Worm (Caenorhabditis elegans) whole organism, mixed stage, embryonic: Measurements from ENCODE around the gene ddx-19.

Experiments used
- bed-3 ChIP-seq: fragments of 200-800 bp; sonication (Bioruptor generic); optimal IDR thresholded peaks from 3 replicates; lab custom pipeline; 2018; ENCODE audit warnings: mild to moderate bottlenecking, missing genetic modification characterization, moderate library complexity, missing compliant biosample characterization
- ceh-39 ChIP-seq: fragments of 150-350 bp; optimal IDR thresholded peaks from 2 replicates; lab custom pipeline; 2014; ENCODE audit warnings: missing biosample characterization, missing genetic modification characterization
- ces-1 ChIP-seq: fragments of 150-350 bp; optimal IDR thresholded peaks from 2 replicates; lab custom pipeline; 2014; ENCODE audit warnings: missing biosample characterization, missing genetic modification reagents, missing genetic modification characterization
- cnd-1 ChIP-seq: fragments of 200-800 bp; sonication (Bioruptor generic); optimal IDR thresholded peaks from 2 replicates; lab custom pipeline; 2018; ENCODE audit warnings: mild to moderate bottlenecking, missing genetic modification characterization, missing compliant biosample characterization
- flh-1 ChIP-seq: fragments of 200-800 bp; sonication (Bioruptor generic); optimal IDR thresholded peaks from 2 replicates; lab custom pipeline; 2018; ENCODE audit warnings: mild to moderate bottlenecking, missing genetic modification characterization, moderate library complexity, missing compliant biosample characterization
- hlh-1 ChIP-seq: fragments of 150-350 bp; optimal IDR thresholded peaks from 2 replicates; lab custom pipeline; 2014; ENCODE audit warnings: missing biosample characterization, missing genetic modification reagents, missing genetic modification characterization
- lin-13 ChIP-seq: fragments of 150-350 bp; optimal IDR thresholded peaks from 2 replicates; lab custom pipeline; 2014; ENCODE audit warnings: missing biosample characterization, missing genetic modification characterization
- lsy-2 ChIP-seq: fragments of 150-350 bp; optimal IDR thresholded peaks from 2 replicates; lab custom pipeline; 2014; ENCODE audit warnings: missing biosample characterization, missing genetic modification characterization
- mab-5 ChIP-seq: fragments of 150-350 bp; optimal IDR thresholded peaks from 2 replicates; lab custom pipeline; 2014; ENCODE audit warnings: missing biosample characterization, missing genetic modification characterization
- mls-2 ChIP-seq: sonication (generic microtip); optimal IDR thresholded peaks from 2 replicates; lab custom pipeline; 2016; ENCODE audit warnings: mild to moderate bottlenecking, missing genetic modification characterization, moderate library complexity, missing compliant biosample characterization
- nhr-12 ChIP-seq: fragments of 150-350 bp; optimal IDR thresholded peaks from 2 replicates; lab custom pipeline; 2014; ENCODE audit warnings: missing biosample characterization, missing genetic modification characterization
- nhr-2 ChIP-seq: fragments of 150-350 bp; optimal IDR thresholded peaks from 2 replicates; lab custom pipeline; 2014; ENCODE audit warnings: missing biosample characterization, missing genetic modification characterization
- nhr-237 ChIP-seq: fragments of 150-350 bp; optimal IDR thresholded peaks from 2 replicates; lab custom pipeline; 2014; ENCODE audit warnings: missing biosample characterization, missing genetic modification characterization
- nhr-28 ChIP-seq: fragments of 150-350 bp; optimal IDR thresholded peaks from 2 replicates; lab custom pipeline; 2014; ENCODE audit warnings: missing biosample characterization, missing genetic modification characterization
- pha-4 ChIP-seq: fragments of 150-350 bp; optimal IDR thresholded peaks from 2 replicates; lab custom pipeline; 2018; ENCODE audit warnings: missing biosample characterization, missing genetic modification reagents, missing genetic modification characterization
- snpc-4 ChIP-seq: fragments of 150-350 bp; optimal IDR thresholded peaks from 2 replicates; lab custom pipeline; 2014; ENCODE audit warnings: missing biosample characterization, missing genetic modification characterization
- sptf-1 ChIP-seq: sonication (generic microtip); optimal IDR thresholded peaks from 2 replicates; lab custom pipeline; 2017; ENCODE audit warnings: mild to moderate bottlenecking, missing genetic modification characterization, moderate library complexity, missing compliant biosample characterization
- tbx-8 ChIP-seq: fragments of 200-800 bp; sonication (Bioruptor generic); optimal IDR thresholded peaks from 2 replicates; lab custom pipeline; 2018; ENCODE audit warnings: mild to moderate bottlenecking, missing genetic modification characterization, moderate library complexity, missing compliant biosample characterization
- unc-120 ChIP-seq: sonication (generic microtip); optimal IDR thresholded peaks from 2 replicates; lab custom pipeline; 2017; ENCODE audit warnings: missing genetic modification characterization, missing compliant biosample characterization; ENCODE audit not compliant: poor library complexity, severe bottlenecking
- unc-62 ChIP-seq: fragments of 150-350 bp; optimal IDR thresholded peaks from 2 replicates; lab custom pipeline; 2014; ENCODE audit warnings: missing biosample characterization, missing genetic modification reagents, missing genetic modification characterization
- zip-8 ChIP-seq: fragments of 150-350 bp; optimal IDR thresholded peaks from 2 replicates; lab custom pipeline; 2014; ENCODE audit warnings: missing biosample characterization, missing genetic modification characterization
- ztf-11 ChIP-seq: fragments of 150-350 bp; optimal IDR thresholded peaks from 2 replicates; lab custom pipeline; 2014; ENCODE audit warnings: missing biosample characterization, missing genetic modification characterization

Gene ddx-19

DNA sequence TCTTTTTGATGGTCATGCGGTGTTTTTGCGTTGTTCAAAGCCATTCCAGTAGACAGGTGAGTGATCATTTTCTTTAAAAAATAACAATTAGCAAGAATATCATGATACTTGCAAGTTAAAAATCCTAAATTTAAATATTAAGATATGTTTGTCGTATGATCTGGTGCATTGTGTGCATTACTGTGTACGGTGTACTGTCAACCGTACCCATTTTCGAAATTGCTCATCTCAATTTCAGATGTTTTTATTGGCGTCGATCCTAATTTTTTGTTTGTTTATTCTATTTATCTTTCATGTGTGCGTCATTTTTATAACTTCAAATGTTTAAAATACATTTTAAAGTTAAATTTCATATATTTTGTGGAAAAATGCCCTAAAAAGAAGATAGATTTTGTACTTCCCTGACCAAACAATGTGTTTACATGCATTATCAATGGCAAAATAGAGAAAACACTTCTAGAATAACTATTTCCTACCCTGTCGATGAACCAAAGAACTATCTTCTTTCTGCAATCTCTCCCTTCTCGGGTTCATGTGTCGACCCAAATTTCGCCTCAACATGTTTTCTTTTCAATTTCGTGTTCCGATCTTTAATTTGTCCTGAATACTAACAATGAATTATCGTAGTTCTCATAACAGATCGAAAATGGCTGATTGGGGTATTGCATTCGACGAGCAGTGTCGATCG lies at the start of gene ddx-19, which contains the start of gene T07D4.5:
TSS of gene ddx-19 (plus strand) at position 638 of the 688 bp plus-strand sequence.
TSS of gene T07D4.5 (minus strand) at position 71 of the 688 bp plus-strand sequence.
- TF ChIP-seq pha-4 (tag; lab: Kevin White, UChicago) (peak; percentile 38), ces-1 (GFP tag; lab: Kevin White, UChicago) (no peak), lsy-2 (tag; lab: Kevin White, UChicago) (peak; percentile 96)

DNA sequence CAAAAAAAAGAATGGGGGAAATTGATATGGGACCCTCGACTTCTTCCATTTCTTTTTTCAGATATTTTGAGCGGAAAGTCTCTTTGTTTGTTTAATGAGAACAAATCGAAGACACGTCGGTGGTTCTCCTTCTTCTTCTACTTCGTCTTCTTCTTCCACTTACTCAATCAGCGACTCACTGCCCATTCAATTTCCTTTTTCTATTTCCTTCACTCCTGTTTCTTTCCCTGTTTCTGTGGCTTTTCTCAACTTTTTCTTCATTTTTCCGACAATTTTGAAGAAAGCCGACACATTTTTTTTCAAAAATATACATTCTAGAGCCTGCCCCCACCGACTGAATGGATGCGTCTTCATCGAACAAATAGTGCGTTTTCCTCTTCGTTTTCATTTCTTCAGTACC lies 48.8 kb upstream of the ddx-19 start, which contains the start of gene F46C5.4:
TSS of gene F46C5.4 (plus strand) at position 222 of the 400 bp plus-strand sequence.
- TF ChIP-seq ces-1 (GFP tag; lab: Kevin White, UChicago) (peak; percentile 71), mls-2 (no peak)

DNA sequence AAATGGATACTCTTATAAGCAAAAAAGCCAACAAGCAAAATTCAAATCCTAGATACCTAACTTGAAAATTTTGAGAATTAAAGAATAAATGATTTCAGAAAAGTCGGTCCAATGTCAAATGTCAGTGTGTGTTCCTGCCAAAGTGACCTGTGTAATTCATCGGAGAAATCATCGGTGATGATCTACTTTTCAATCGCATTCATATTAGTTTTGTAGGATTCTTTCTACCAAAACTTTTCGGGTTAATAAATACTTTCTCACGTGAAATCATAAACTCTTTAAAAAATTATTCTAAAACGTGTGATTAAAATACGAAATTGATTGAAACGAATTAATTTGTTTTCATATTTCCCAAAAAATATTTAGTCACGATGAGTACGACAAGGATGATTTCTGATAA lies 45.7 kb upstream of the ddx-19 start, which contains the start of gene F46C5.7:
TSS of gene F46C5.7 (plus strand) at position 301 of the 400 bp plus-strand sequence.
- TF ChIP-seq cnd-1 (tag; lab: Kevin White, UChicago) = no peak
- no peak for TF ChIP-seq lsy-2 (tag; lab: Kevin White, UChicago)
- TF ChIP-seq ces-1 (GFP tag; lab: Kevin White, UChicago) = no peak
- TF ChIP-seq tbx-8 (GFP tag; lab: Kevin White, UChicago) = no peak
- TF ChIP-seq, all 35 proteins: peak for 0

DNA sequence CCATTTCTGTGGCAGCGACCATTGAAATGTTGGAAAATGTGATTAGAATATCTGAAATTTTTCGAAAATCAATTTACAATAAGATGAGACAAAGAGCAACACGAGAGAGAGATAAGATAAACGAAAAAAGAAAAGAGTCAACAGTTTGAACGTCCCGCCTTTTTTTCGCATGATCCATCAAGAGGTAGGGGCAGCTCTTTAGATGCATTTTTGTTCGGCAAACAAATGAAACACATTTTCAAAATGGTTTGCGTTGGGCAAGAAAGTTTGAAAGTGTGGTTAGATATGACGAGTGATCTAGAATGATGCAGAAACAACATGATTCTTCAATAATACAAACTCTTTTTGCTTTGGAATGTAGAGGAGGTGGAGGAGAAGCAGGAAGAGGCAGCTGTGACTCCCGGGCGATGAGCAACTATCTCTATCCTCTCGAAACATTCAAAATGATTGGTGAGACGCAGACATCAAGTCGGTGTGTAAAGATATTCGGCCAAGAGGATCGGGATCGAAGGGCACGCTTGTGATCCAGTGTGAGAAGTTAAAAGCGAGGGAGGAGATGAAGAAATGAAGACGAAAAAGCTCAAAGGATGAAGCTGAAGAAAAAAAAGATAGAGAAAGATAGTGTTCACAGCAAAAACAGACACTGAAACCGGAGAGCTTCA lies 40.1 kb upstream of the ddx-19 start, which contains the start of gene F46C5.6:
TSS of gene F46C5.6 (minus strand) at position 51 of the 662 bp plus-strand sequence.
- TF ChIP-seq snpc-4 (tag; lab: Kevin White, UChicago) (no peak), unc-120 (tag; lab: Kevin White, UChicago) (peak; percentile 83), mab-5 (tag; lab: Kevin White, UChicago) (no peak), ces-1 (GFP tag; lab: Kevin White, UChicago) (no peak), hlh-1 (tag; lab: Kevin White, UChicago) (peak; percentile 90), nhr-12 (no peak), unc-62 (GFP tag; lab: Kevin White, UChicago) (peak; percentile 48), flh-1 (GFP tag; lab: Kevin White, UChicago) (no peak), nhr-2 (tag; lab: Kevin White, UChicago) (no peak)
- TF ChIP-seq, all 35 proteins: peak for 3

DNA sequence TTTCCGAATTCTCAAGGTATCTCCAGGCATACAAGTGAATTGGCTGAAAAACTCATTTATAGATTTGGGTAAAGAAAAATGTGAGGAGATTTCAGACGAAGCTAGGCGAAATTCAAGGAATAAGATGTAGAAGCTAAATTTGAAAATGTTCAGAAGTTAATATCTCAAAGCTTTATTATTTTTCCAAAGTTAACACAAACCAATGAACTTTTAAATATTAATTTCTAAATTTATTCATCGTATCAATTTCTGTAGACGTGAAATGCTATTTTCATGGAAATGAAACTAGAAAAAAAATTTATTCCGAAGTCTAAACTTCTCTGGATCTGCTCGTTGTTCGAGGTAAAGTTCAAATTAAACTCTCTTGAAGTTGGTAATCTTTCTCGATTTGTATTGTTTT lies 39.4 kb upstream of the ddx-19 start, which contains the start of gene agxt-1:
TSS of gene agxt-1 (plus strand) at position 301 of the 400 bp plus-strand sequence.
- TF ChIP-seq mab-5 (tag; lab: Kevin White, UChicago) (no peak), lin-13 (tag; lab: Kevin White, UChicago) (no peak), zip-8 (tag; lab: Kevin White, UChicago) (no peak), hlh-1 (tag; lab: Kevin White, UChicago) (no peak), cnd-1 (tag; lab: Kevin White, UChicago) (no peak), sptf-1 (tag; lab: Kevin White, UChicago) (no peak), nhr-28 (tag; lab: Kevin White, UChicago) (no peak)

DNA sequence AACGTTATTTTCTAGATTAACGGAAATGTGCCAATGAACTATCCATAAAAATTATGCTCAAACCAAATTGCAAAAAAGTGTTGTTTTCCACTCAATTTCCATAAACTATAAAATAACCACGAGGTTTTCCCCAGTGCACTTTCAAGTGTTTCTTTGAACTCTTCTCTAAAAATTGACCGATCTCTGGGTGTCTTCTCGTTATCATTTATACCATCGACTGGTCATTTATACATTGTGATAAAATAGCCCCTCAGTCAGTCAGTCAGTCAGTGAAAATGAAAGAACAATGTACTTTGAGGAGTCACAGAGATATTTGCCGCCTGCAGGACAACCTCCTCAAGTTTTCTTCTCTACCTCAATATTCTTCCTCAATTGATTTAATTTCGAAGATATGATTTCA lies 38.8 kb upstream of the ddx-19 start:
- TF ChIP-seq nhr-12 (no peak), zip-8 (tag; lab: Kevin White, UChicago) (no peak)

DNA sequence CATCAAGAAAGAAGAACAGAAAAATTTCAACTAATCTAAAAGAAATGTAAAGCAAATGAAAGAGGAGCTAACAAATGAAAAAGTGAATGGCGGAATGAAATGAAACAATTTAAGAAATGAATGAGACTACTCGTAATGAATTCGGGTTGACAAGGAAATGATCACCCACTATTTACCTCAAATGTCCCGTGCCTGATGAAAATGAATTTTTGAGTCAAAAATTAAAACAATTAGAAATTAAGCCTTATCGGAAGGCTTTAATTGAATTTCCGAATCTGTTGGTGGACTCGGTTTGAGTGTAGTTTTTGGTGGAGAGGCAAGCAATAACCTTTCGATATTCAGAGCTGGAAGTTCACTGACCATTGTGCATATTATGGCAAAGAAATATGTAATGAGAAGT lies 35.7 kb upstream of the ddx-19 start:
- TF ChIP-seq ztf-11 (tag; lab: Kevin White, UChicago) (no peak), ces-1 (GFP tag; lab: Kevin White, UChicago) (no peak), bed-3 (GFP tag; lab: Kevin White, UChicago) (no peak), sptf-1 (tag; lab: Kevin White, UChicago) (no peak), mab-5 (tag; lab: Kevin White, UChicago) (no peak), lsy-2 (tag; lab: Kevin White, UChicago) (no peak), nhr-237 (tag; lab: Kevin White, UChicago) (no peak), cnd-1 (tag; lab: Kevin White, UChicago) (no peak), ceh-39 (tag; lab: Kevin White, UChicago) (no peak)
- TF ChIP-seq, all 35 proteins: peak for 0
